Worm (Caenorhabditis elegans) whole organism, L4 larva: Measurements from ENCODE around the gene Y51A2B.8.

Experiments
- ceh-82 ChIP-seq: sonication (generic microtip); optimal IDR thresholded peaks from 2 replicates; lab custom pipeline; 2017; ENCODE audit warnings: missing biosample characterization, missing genetic modification characterization
- lir-3 ChIP-seq: sonication (generic microtip); optimal IDR thresholded peaks from 2 replicates; lab custom pipeline; 2016; ENCODE audit warnings: mild to moderate bottlenecking, missing genetic modification characterization, missing compliant biosample characterization
- mdt-29 ChIP-seq: fragments of 200-800 bp; sonication (Bioruptor generic); IDR thresholded peaks from 2 replicates; pipeline ENCODE4 v1.3.6; 2022; ENCODE audit warnings: missing genetic modification reagents, missing genetic modification characterization, missing compliant biosample characterization
- nhr-41 ChIP-seq: fragments of 200-800 bp; sonication (Bioruptor generic); IDR thresholded peaks from 2 replicates; pipeline ENCODE4 v1.3.6; 2022; ENCODE audit warnings: missing genetic modification reagents, missing genetic modification characterization, missing compliant biosample characterization

DNA sequence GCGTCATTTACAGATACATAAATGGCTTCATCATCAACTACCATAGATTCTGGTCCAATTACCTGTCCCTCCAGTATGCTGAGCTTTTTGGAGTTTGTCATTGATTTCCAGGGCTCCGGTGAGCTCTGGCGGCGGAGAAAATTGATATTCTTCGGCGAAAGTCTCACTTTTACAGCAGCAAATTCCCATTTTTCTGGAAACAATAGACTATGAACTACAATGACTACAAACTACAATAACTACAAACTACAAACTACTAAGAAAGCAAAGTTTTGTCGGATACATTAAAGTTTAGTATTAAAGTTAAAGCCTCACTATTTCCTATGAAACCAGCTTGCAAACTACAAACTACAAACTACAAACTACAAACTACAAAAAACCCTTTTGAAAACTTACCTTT, 23.2 kb upstream of the Y51A2B.8 start, which contains the start of gene C08E8.2:
- TF ChIP-seq mdt-29 (GFP tag; lab: Robert Waterston, UW) (no peak), nhr-41 (no peak), lir-3 (tag; lab: Kevin White, UChicago) (no peak), ceh-82 (no peak)
